Fruit fly (Drosophila melanogaster) whole organism, embryonic: ENCODE results near the gene CG33969.
A peak's percentile ranks its signal among the peaks of the same experiment; 100 is the strongest.

Experiments used
- B-H1 ChIP-seq: fragments of 200-800 bp; sonication (Bioruptor generic); IDR thresholded peaks from 3 replicates; pipeline ENCODE4 v1.3.6; 2022; ENCODE audit warnings: missing biosample characterization, missing genetic modification characterization
- BtbVII ChIP-seq: fragments of 200-800 bp; sonication (Bioruptor generic); optimal IDR thresholded peaks from 3 replicates; lab custom pipeline; 2017; ENCODE audit warnings: missing biosample characterization, mild to moderate bottlenecking, missing genetic modification characterization
- CG1024 ChIP-seq: fragments of 200-800 bp; sonication (Bioruptor generic); IDR thresholded peaks from 2 replicates; pipeline ENCODE4 v1.3.6; 2022; ENCODE audit warnings: missing biosample characterization, missing genetic modification characterization
- CG11504 ChIP-seq: fragments of 200-800 bp; sonication (Bioruptor generic); optimal IDR thresholded peaks from 3 replicates; lab custom pipeline; 2019; ENCODE audit warnings: missing biosample characterization, mild to moderate bottlenecking, missing genetic modification characterization, moderate library complexity
- CG12104 ChIP-seq: fragments of 200-800 bp; sonication (Bioruptor generic); optimal IDR thresholded peaks from 3 replicates; lab custom pipeline; 2016; ENCODE audit warnings: missing biosample characterization, missing genetic modification characterization
- CG1233 ChIP-seq: fragments of 200-800 bp; sonication (Bioruptor generic); optimal IDR thresholded peaks from 4 replicates; lab custom pipeline; 2018; ENCODE audit warnings: missing biosample characterization, mild to moderate bottlenecking, missing genetic modification characterization
- CG12769 ChIP-seq: fragments of 200-800 bp; sonication (Bioruptor generic); optimal IDR thresholded peaks from 2 replicates; lab custom pipeline; 2019; ENCODE audit warnings: missing biosample characterization, mild to moderate bottlenecking, missing genetic modification characterization, moderate library complexity
- CG14050 ChIP-seq: fragments of 200-800 bp; sonication (Bioruptor generic); IDR thresholded peaks from 3 replicates; pipeline ENCODE4 v1.3.6; 2022; ENCODE audit warnings: missing biosample characterization, missing genetic modification characterization
- CG16779 ChIP-seq: fragments of 200-800 bp; sonication (Bioruptor generic); IDR thresholded peaks from 2 replicates; pipeline ENCODE4 v1.3.6; 2022; ENCODE audit warnings: missing biosample characterization, missing genetic modification characterization
- CG17328 ChIP-seq: fragments of 200-800 bp; sonication (Bioruptor generic); IDR thresholded peaks from 2 replicates; pipeline ENCODE4 v1.3.6; 2022; ENCODE audit warnings: missing biosample characterization, missing genetic modification characterization
- CG17359 ChIP-seq: fragments of 200-800 bp; sonication (Bioruptor generic); optimal IDR thresholded peaks from 3 replicates; lab custom pipeline; 2018; ENCODE audit warnings: missing biosample characterization, mild to moderate bottlenecking, missing genetic modification characterization, moderate library complexity
- CG2199 ChIP-seq: fragments of 200-800 bp; sonication (Bioruptor generic); IDR thresholded peaks from 3 replicates; pipeline ENCODE4 v1.3.6; 2022; ENCODE audit warnings: missing biosample characterization, missing genetic modification characterization
- CG30020 ChIP-seq: fragments of 200-800 bp; optimal IDR thresholded peaks from 2 replicates; lab custom pipeline; 2019; ENCODE audit warnings: missing biosample characterization, mild to moderate bottlenecking, missing genetic modification characterization, moderate library complexity
- CG3163 ChIP-seq: fragments of 200-800 bp; sonication (Bioruptor generic); optimal IDR thresholded peaks from 3 replicates; lab custom pipeline; 2016; ENCODE audit warnings: missing biosample characterization, missing genetic modification characterization
- CG33557 ChIP-seq: fragments of 200-800 bp; sonication (Bioruptor generic); optimal IDR thresholded peaks from 2 replicates; lab custom pipeline; 2019; ENCODE audit warnings: missing biosample characterization, mild to moderate bottlenecking, missing genetic modification characterization, moderate library complexity
- CG3407 ChIP-seq: fragments of 200-800 bp; sonication (Bioruptor generic); optimal IDR thresholded peaks from 2 replicates; lab custom pipeline; 2018; ENCODE audit warnings: missing biosample characterization, mild to moderate bottlenecking, missing genetic modification characterization
- CG4328 ChIP-seq: fragments of 200-800 bp; sonication (Bioruptor generic); optimal IDR thresholded peaks from 3 replicates; lab custom pipeline; 2017; ENCODE audit warnings: missing biosample characterization, missing genetic modification reagents, missing genetic modification characterization
- CG4707 ChIP-seq: fragments of 200-800 bp; sonication (Bioruptor generic); optimal IDR thresholded peaks from 2 replicates; lab custom pipeline; 2018; ENCODE audit warnings: missing biosample characterization, mild to moderate bottlenecking, missing genetic modification characterization, moderate library complexity
- CG4854 ChIP-seq: fragments of 200-800 bp; sonication (Bioruptor generic); optimal IDR thresholded peaks from 2 replicates; lab custom pipeline; 2016; ENCODE audit warnings: missing biosample characterization, missing genetic modification characterization, inconsistent platforms
- CG6689 ChIP-seq: fragments of 200-800 bp; sonication (Bioruptor generic); IDR thresholded peaks from 2 replicates; pipeline ENCODE4 v1.3.6; 2022; ENCODE audit warnings: missing biosample characterization, missing genetic modification characterization
- CG6791 ChIP-seq: fragments of 200-800 bp; sonication (Bioruptor generic); IDR thresholded peaks from 3 replicates; pipeline ENCODE4 v1.3.6; 2022; ENCODE audit warnings: missing biosample characterization, missing genetic modification characterization; ENCODE audit not compliant: partially characterized antibody
- CG7786 ChIP-seq: fragments of 200-800 bp; sonication (Bioruptor generic); optimal IDR thresholded peaks from 2 replicates; lab custom pipeline; 2016; ENCODE audit warnings: missing biosample characterization, missing genetic modification characterization
- CG9609 ChIP-seq: fragments of 200-800 bp; sonication (Bioruptor generic); optimal IDR thresholded peaks from 3 replicates; lab custom pipeline; 2016; ENCODE audit warnings: missing biosample characterization, missing genetic modification characterization
- CG9932 ChIP-seq: fragments of 200-800 bp; sonication (Bioruptor generic); IDR thresholded peaks from 2 replicates; pipeline ENCODE4 v1.3.6; 2022; ENCODE audit warnings: missing biosample characterization, missing genetic modification characterization
- Camta ChIP-seq: fragments of 200-800 bp; sonication (Bioruptor generic); optimal IDR thresholded peaks from 2 replicates; lab custom pipeline; 2016; ENCODE audit warnings: missing biosample characterization, missing genetic modification characterization
- Dad ChIP-seq: fragments of 200-800 bp; sonication (Bioruptor generic); optimal IDR thresholded peaks from 3 replicates; lab custom pipeline; 2016; ENCODE audit warnings: missing biosample characterization, missing genetic modification characterization
- Drgx ChIP-seq: fragments of 200-800 bp; sonication (Bioruptor generic); IDR thresholded peaks from 2 replicates; pipeline ENCODE4 v1.3.6; 2022; ENCODE audit warnings: missing biosample characterization, missing genetic modification characterization
- ERR ChIP-seq: fragments of 200-800 bp; sonication (Bioruptor generic); optimal IDR thresholded peaks from 2 replicates; lab custom pipeline; 2016; ENCODE audit warnings: missing biosample characterization, missing genetic modification characterization
- NfI ChIP-seq: fragments of 200-800 bp; sonication (Bioruptor generic); optimal IDR thresholded peaks from 3 replicates; lab custom pipeline; 2018; ENCODE audit warnings: missing biosample characterization, mild to moderate bottlenecking, missing genetic modification characterization, moderate library complexity
- Rfx ChIP-seq: fragments of 200-800 bp; sonication (Bioruptor generic); IDR thresholded peaks from 2 replicates; pipeline ENCODE4 v1.3.6; 2022; ENCODE audit warnings: missing biosample characterization, missing genetic modification characterization
- Trl ChIP-seq, 3 experiments: fragments of >200 bp in 2 of 3; fragments of 200-800 bp in 1 of 3; sonication (Bioruptor generic) in 1 of 3; optimal IDR thresholded peaks; 2 replicates in 1 of 3; 3 replicates in 2 of 3; lab custom pipeline; 2016 to 2017; ENCODE audit warnings: missing biosample characterization in 1 of 3, missing genetic modification characterization in 1 of 3
- ase ChIP-seq: fragments of 200-800 bp; sonication (Bioruptor generic); IDR thresholded peaks from 3 replicates; pipeline ENCODE4 v1.3.6; 2022; ENCODE audit warnings: missing biosample characterization, missing genetic modification characterization
- btn ChIP-seq: fragments of 200-800 bp; sonication (Bioruptor generic); optimal IDR thresholded peaks from 2 replicates; lab custom pipeline; 2016; ENCODE audit warnings: missing biosample characterization, missing genetic modification characterization
- chinmo ChIP-seq: fragments of 200-800 bp; sonication (Bioruptor generic); IDR thresholded peaks from 4 replicates; pipeline ENCODE4 v1.3.6; 2022; ENCODE audit warnings: missing biosample characterization, missing genetic modification characterization; ENCODE audit not compliant: partially characterized antibody
- corto ChIP-seq: fragments of 200-800 bp; sonication (Bioruptor generic); optimal IDR thresholded peaks from 2 replicates; lab custom pipeline; 2016; ENCODE audit warnings: missing biosample characterization, mild to moderate bottlenecking, missing genetic modification characterization, moderate library complexity
- cwo ChIP-seq: fragments of 200-800 bp; sonication (Bioruptor generic); optimal IDR thresholded peaks from 3 replicates; lab custom pipeline; 2017; ENCODE audit warnings: missing biosample characterization, missing genetic modification characterization, mild to moderate bottlenecking, moderate library complexity, missing genetic modification reagents
- dm ChIP-seq: fragments of 200-800 bp; sonication (Bioruptor generic); optimal IDR thresholded peaks from 3 replicates; lab custom pipeline; 2016; ENCODE audit warnings: missing biosample characterization, missing genetic modification characterization
- fu2 ChIP-seq: fragments of 200-800 bp; sonication (Bioruptor generic); optimal IDR thresholded peaks from 2 replicates; lab custom pipeline; 2016; ENCODE audit warnings: missing biosample characterization, missing genetic modification characterization
- gfzf ChIP-seq: fragments of 200-800 bp; sonication (Bioruptor generic); optimal IDR thresholded peaks from 2 replicates; lab custom pipeline; 2016; ENCODE audit warnings: missing biosample characterization, mild to moderate bottlenecking, missing genetic modification characterization, moderate library complexity
- gt ChIP-seq: fragments of 200-800 bp; sonication (Bioruptor generic); IDR thresholded peaks from 2 replicates; pipeline ENCODE4 v1.3.6; 2022; ENCODE audit warnings: missing biosample characterization, missing genetic modification characterization
- hbn ChIP-seq: fragments of 200-800 bp; sonication (Bioruptor generic); IDR thresholded peaks from 2 replicates; pipeline ENCODE4 v1.3.6; 2022; ENCODE audit warnings: missing biosample characterization, missing genetic modification characterization; ENCODE audit not compliant: partially characterized antibody
- her ChIP-seq: fragments of 200-800 bp; sonication (Bioruptor generic); optimal IDR thresholded peaks from 2 replicates; lab custom pipeline; 2016; ENCODE audit warnings: missing biosample characterization, missing genetic modification characterization
- ind ChIP-seq: fragments of 200-800 bp; sonication (Bioruptor generic); optimal IDR thresholded peaks from 3 replicates; lab custom pipeline; 2016; ENCODE audit warnings: missing biosample characterization, missing genetic modification characterization
- lbe ChIP-seq: fragments of 200-800 bp; sonication (Bioruptor generic); optimal IDR thresholded peaks from 2 replicates; lab custom pipeline; 2016; ENCODE audit warnings: missing biosample characterization, mild to moderate bottlenecking, missing genetic modification characterization
- lov ChIP-seq, 2 experiments: fragments of 200-800 bp in 1 of 2; fragments of >200 bp in 1 of 2; sonication (Bioruptor generic) in 1 of 2; IDR thresholded peaks in 1 of 2; optimal IDR thresholded peaks in 1 of 2; 2 replicates in 1 of 2; 3 replicates in 1 of 2; pipeline versions ENCODE4 v1.3.6 to Lab custom; 2017 to 2022; ENCODE audit warnings: missing biosample characterization in 1 of 2, missing genetic modification characterization in 1 of 2
- oc ChIP-seq: fragments of 200-800 bp; sonication (Bioruptor generic); optimal IDR thresholded peaks from 2 replicates; lab custom pipeline; 2018; ENCODE audit warnings: missing biosample characterization, mild to moderate bottlenecking, missing genetic modification characterization, moderate library complexity
- scrt ChIP-seq: fragments of 200-800 bp; sonication (Bioruptor generic); optimal IDR thresholded peaks from 2 replicates; lab custom pipeline; 2018; ENCODE audit warnings: missing biosample characterization, mild to moderate bottlenecking, missing genetic modification characterization, moderate library complexity
- zf30C ChIP-seq: fragments of 200-800 bp; sonication (Bioruptor generic); optimal IDR thresholded peaks from 3 replicates; lab custom pipeline; 2018; ENCODE audit warnings: missing biosample characterization, mild to moderate bottlenecking, missing genetic modification characterization

Gene CG33969

dm6 chr3L:20441632-20442469 is 48.5 kb upstream of the CG33969 start, which contains the start of gene CG5910 (continued):
- TF ChIP-seq BtbVII (GFP tag; lab: Kevin White, UChicago) (peak; percentile 90), btn (GFP tag; lab: Kevin White, UChicago) (no peak), CG30020 (peak; percentile 70), CG3163 (GFP tag; lab: Kevin White, UChicago) (peak; percentile 39), CG9932 (GFP tag; lab: Robert Waterston, UW) (peak; percentile 65), CG2199 (GFP tag; lab: Robert Waterston, UW) (no peak), CG4854 (GFP tag; lab: Kevin White, UChicago) (no peak), her (GFP tag; lab: Kevin White, UChicago) (no peak), gfzf (GFP tag; lab: Kevin White, UChicago) (no peak), CG4328 (GFP tag; lab: Kevin White, UChicago) (peak; percentile 81), CG6791 (no peak), ERR (GFP tag; lab: Kevin White, UChicago) (no peak), CG16779 (GFP tag; lab: Robert Waterston, UW) (no peak), gt (peak; percentile 41; the same call in 1 of the 2 replicates), CG3407 (GFP tag; lab: Kevin White, UChicago) (peak; percentile 78), B-H1 (GFP tag; lab: Robert Waterston, UW) (peak; percentile 65; the same call in 2 of the 3 replicates), CG1024 (GFP tag; lab: Robert Waterston, UW) (peak; percentile 66), CG1233 (GFP tag; lab: Kevin White, UChicago) (peak; percentile 89), CG7786 (GFP tag; lab: Kevin White, UChicago) (peak; percentile 22), chinmo (GFP tag; lab: Robert Waterston, UW) (no peak), ase (GFP tag; lab: Robert Waterston, UW) (peak; percentile 52; the same call in 1 of the 3 replicates), NfI (peak; percentile 84), Drgx (no peak), Camta (GFP tag; lab: Kevin White, UChicago) (no peak), lov (optimal IDR thresholded peaks at IDR 0.05; lab: Kevin White, UChicago) (no peak), lov (GFP tag; IDR thresholded peaks at IDR 0.05; lab: Robert Waterston, UW) (no peak), Rfx (GFP tag; lab: Robert Waterston, UW) (peak; percentile 75), ind (peak; percentile 88), CG33557 (GFP tag; lab: Kevin White, UChicago) (peak; percentile 90), CG6689 (GFP tag; lab: Robert Waterston, UW) (peak; percentile 88), hbn (GFP tag; lab: Robert Waterston, UW) (no peak), zf30C (peak; percentile 87), CG9609 (GFP tag; lab: Kevin White, UChicago) (no peak), scrt (GFP tag; lab: Kevin White, UChicago) (peak; percentile 98), CG17359 (tag; lab: Kevin White, UChicago) (peak; percentile 88), fu2 (GFP tag; lab: Kevin White, UChicago) (peak; percentile 4), CG4707 (GFP tag; lab: Kevin White, UChicago) (peak; percentile 34), CG11504 (peak; percentile 94), lbe (peak; percentile 11), Trl (optimal IDR thresholded peaks at IDR 0.05; lab: Kevin White, UChicago) (peak; percentile 31 to 44), Trl (GFP tag; optimal IDR thresholded peaks at IDR 0.05; lab: Kevin White, UChicago) (no peak), corto (GFP tag; lab: Kevin White, UChicago) (no peak), oc (tag; lab: Kevin White, UChicago) (peak; percentile 83), CG12104 (GFP tag; lab: Kevin White, UChicago) (peak; percentile 84), Dad (GFP tag; lab: Kevin White, UChicago) (no peak), CG17328 (GFP tag; lab: Robert Waterston, UW) (peak; percentile 69; the same call in 1 of the 2 replicates), CG14050 (peak; percentile 54; the same call in 1 of the 3 replicates), cwo (peak; percentile 88), dm (GFP tag; lab: Kevin White, UChicago) (no peak), CG12769 (tag; lab: Kevin White, UChicago) (peak; percentile 56)
